Worm (Caenorhabditis elegans): ENCODE data around the gene ZC455.1.

DNA sequence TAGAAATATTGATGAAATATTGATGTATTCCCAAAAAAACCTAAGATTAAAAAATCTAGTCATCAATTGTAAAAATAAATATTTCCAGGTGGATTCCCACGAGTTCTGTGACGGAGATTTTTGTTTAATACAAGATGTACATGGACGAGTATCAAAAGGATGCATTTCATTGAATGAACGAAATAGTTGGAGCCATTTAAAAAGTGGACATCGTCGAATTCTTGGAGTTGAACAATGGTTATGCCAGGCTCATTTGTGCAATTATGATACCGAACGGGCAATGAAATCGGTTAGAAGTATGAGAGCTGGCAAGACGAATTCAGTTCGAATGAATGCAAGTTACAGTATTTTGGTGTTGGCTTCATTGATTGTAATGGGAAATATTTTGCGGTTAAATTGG is 23.8 kb upstream of the ZC455.1 start:
- TF ChIP-seq ztf-4 (tag; optimal IDR thresholded peaks at IDR 0.05) (no peak), ama-1 (optimal IDR thresholded peaks at IDR 0.05) (no peak), elt-1 (tag; optimal IDR thresholded peaks at IDR 0.05) (no peak)
